Fruit fly (Drosophila melanogaster): ENCODE data around the gene cu.
A peak's percentile ranks its signal among the peaks of the same experiment; 100 is the strongest.

DNA sequence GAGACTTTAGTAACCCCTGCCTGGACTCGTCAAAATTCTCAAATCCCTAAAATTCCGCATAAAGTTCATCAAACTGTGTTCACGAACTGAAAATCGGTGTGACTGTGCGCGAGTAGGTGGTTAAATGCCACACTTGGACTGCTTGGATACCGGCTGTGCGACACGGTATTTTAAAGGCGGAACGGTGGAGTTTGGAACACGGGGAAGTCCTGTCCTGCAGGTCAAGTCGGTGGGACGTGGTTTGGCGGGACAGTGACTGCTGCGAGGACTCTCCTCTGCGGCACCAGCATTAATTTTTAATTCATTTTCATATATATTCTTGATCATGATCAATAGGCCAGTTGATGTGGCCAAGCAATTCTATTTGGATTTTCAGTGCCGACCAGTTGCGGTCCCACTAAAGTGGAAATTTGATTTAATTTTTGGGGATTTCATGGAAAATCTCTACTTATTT, 37.6 kb downstream of the cu start, which contains the start of the genes Arfip and CG17721:
- TF ChIP-seq CG8478 (optimal IDR thresholded peaks at IDR 0.05) = no peak
- TF ChIP-seq CTCF (optimal IDR thresholded peaks at IDR 0.05) = peak in 1 of 2 experiments; percentile 11

All from S2 (cell line).